Worm (Caenorhabditis elegans): ENCODE measurements around the gene K11D9.3.

DNA sequence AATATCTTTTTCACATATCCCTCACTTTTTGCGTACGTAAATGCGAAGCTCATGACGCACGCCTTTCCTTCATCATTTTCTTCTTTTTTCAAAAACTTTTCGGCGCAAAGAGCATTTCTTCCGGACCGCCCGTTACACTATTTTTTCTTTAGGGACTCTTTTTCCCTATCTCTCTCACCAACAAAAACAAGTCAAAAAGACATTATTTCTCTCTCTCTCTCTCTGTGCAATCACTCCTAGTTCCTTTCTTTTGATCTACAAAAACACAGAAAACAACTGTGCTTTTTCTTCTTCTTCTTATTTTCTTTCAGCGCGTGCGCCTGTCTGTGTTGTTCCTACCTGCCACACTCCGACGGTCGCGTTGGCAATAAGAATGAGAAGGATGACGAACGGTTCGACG, 14.0 kb upstream of the K11D9.3 start:
- TF ChIP-seq nhr-11 (tag; optimal IDR thresholded peaks at IDR 0.05) (peak; percentile 63), lin-13 (GFP tag; optimal IDR thresholded peaks at IDR 0.05) (no peak), dve-1 (tag; optimal IDR thresholded peaks at IDR 0.05; ENCODE audit: insufficient read depth) (no peak), ceh-28 (tag; optimal IDR thresholded peaks at IDR 0.05) (no peak), ceh-20 (GFP tag; IDR thresholded peaks at IDR 0.05) (no peak), egl-27 (tag; optimal IDR thresholded peaks at IDR 0.05) (no peak)

All from whole organism, L4 larva.